Fruit fly (Drosophila melanogaster): ENCODE results near the gene pho.
A peak's percentile ranks its signal among the peaks of the same experiment; 100 is the strongest.

The pho gene

DNA sequence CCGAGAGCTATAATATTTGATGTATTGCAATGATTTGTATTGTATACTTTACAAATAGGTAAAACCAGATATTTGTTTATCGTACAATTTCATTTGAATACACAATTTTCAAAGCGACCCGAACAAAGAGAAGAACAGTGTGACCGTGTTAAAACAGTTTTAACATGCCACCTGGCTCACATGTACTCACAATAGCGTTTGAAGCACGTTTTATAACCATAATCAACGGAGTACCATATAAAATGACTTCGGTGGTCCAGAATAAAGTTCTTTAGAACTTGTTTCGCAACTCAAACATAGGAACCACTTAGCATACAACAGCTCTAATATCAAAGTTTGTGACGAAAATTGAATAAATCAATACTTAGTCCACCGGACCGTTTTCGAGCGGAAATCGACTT lies 49.1 kb upstream of the pho start, which contains the start of the genes Dyrk3 and Cadps (continued):
- TF ChIP-seq Dbx (GFP tag; IDR thresholded peaks at IDR 0.05) (no peak), onecut (GFP tag; IDR thresholded peaks at IDR 0.05) (peak; percentile 22; the same call in 1 of the 2 replicates), Fer2 (tag; optimal IDR thresholded peaks at IDR 0.05) (no peak), CG16815 (GFP tag; optimal IDR thresholded peaks at IDR 0.05) (no peak), gsb-n (tag; optimal IDR thresholded peaks at IDR 0.05) (no peak), eve (GFP tag; optimal IDR thresholded peaks at IDR 0.05) (peak in 1 of 2 experiments; percentile 21), Scr (GFP tag; IDR thresholded peaks at IDR 0.05; ENCODE audit: partially characterized antibody) (0 out of 2 replicates have a peak, but pooled peaks have one; percentile 29), croc (GFP tag; conservative IDR thresholded peaks at IDR 0.05) (no peak), ato (GFP tag; IDR thresholded peaks at IDR 0.05; ENCODE audit: partially characterized antibody) (no peak), kni (GFP tag; optimal IDR thresholded peaks at IDR 0.05) (no peak), CG16863 (GFP tag; optimal IDR thresholded peaks at IDR 0.05) (no peak), Hmx (GFP tag; optimal IDR thresholded peaks at IDR 0.05) (no peak), her (GFP tag; optimal IDR thresholded peaks at IDR 0.05) (peak; percentile 98), Tbp (GFP tag; optimal IDR thresholded peaks at IDR 0.05) (no peak), pho (GFP tag; optimal IDR thresholded peaks at IDR 0.05) (peak; percentile 31), Spps (tag; optimal IDR thresholded peaks at IDR 0.05) (no peak), danr (GFP tag; IDR thresholded peaks at IDR 0.05) (no peak), CG5245 (GFP tag; optimal IDR thresholded peaks at IDR 0.05) (no peak), wdn (GFP tag; IDR thresholded peaks at IDR 0.05) (no peak), Fer1 (GFP tag; optimal IDR thresholded peaks at IDR 0.05) (no peak), cas (GFP tag; IDR thresholded peaks at IDR 0.05) (no peak), CG15696 (tag; optimal IDR thresholded peaks at IDR 0.05) (peak; percentile 14), eyg (GFP tag; optimal IDR thresholded peaks at IDR 0.05) (no peak), CG12104 (GFP tag; optimal IDR thresholded peaks at IDR 0.05) (no peak), CG13424 (tag; optimal IDR thresholded peaks at IDR 0.05) (peak; percentile 17), CG3995 (GFP tag; optimal IDR thresholded peaks at IDR 0.05) (peak; percentile 18), dimm (GFP tag; IDR thresholded peaks at IDR 0.05) (no peak), CG17912 (GFP tag; optimal IDR thresholded peaks at IDR 0.05) (no peak), CG7963 (GFP tag; IDR thresholded peaks at IDR 0.05; ENCODE audit: partially characterized antibody) (no peak), Meics (GFP tag; optimal IDR thresholded peaks at IDR 0.05) (no peak), tin (GFP tag; optimal IDR thresholded peaks at IDR 0.05) (no peak), HmgZ (tag; optimal IDR thresholded peaks at IDR 0.05) (peak; percentile 35), seq (GFP tag; IDR thresholded peaks at IDR 0.05) (no peak), Kr (GFP tag; optimal IDR thresholded peaks at IDR 0.05) (no peak), nmo (GFP tag; optimal IDR thresholded peaks at IDR 0.05) (no peak), BEAF-32 (GFP tag; optimal IDR thresholded peaks at IDR 0.05) (peak; percentile 57), CG7556 (GFP tag; optimal IDR thresholded peaks at IDR 0.05) (no peak), insv (GFP tag; optimal IDR thresholded peaks at IDR 0.05) (no peak), CG18476 (GFP tag; optimal IDR thresholded peaks at IDR 0.05) (no peak), Myb (GFP tag; optimal IDR thresholded peaks at IDR 0.05) (peak; percentile 16), B-H1 (GFP tag; IDR thresholded peaks at IDR 0.05) (no peak), CG10267 (tag; optimal IDR thresholded peaks at IDR 0.05) (no peak), sens (GFP tag) (peak; percentile 87), ash1 (GFP tag; optimal IDR thresholded peaks at IDR 0.05) (no peak), PHDP (tag; optimal IDR thresholded peaks at IDR 0.05) (peak; percentile 2), row (GFP tag; IDR thresholded peaks at IDR 0.05) (peak; percentile 89; the same call in 2 of the 3 replicates), CG1233 (GFP tag; optimal IDR thresholded peaks at IDR 0.05) (no peak), gsb (GFP tag; IDR thresholded peaks at IDR 0.05) (no peak), Dek (tag; optimal IDR thresholded peaks at IDR 0.05) (no peak), CG15601 (tag; optimal IDR thresholded peaks at IDR 0.05) (no peak), CG34422 (GFP tag; IDR thresholded peaks at IDR 0.05) (no peak), CG13123 (GFP tag; optimal IDR thresholded peaks at IDR 0.05) (no peak)

All from whole organism, embryonic.